Worm (Caenorhabditis elegans) whole organism, late embryonic: ENCODE results near the gene gbh-2.

Experiments used
- Y22D7AL.16 ChIP-seq: sonication (generic microtip); optimal IDR thresholded peaks from 2 replicates; lab custom pipeline; 2016; ENCODE audit warnings: missing genetic modification characterization, missing compliant biosample characterization
- fax-1 ChIP-seq: sonication (generic microtip); optimal IDR thresholded peaks from 2 replicates; lab custom pipeline; 2016; ENCODE audit warnings: missing genotype, missing genetic modification characterization, missing compliant biosample characterization
- fkh-10 ChIP-seq: fragments of 150-350 bp; optimal IDR thresholded peaks from 2 replicates; lab custom pipeline; 2014; ENCODE audit warnings: missing biosample characterization, missing genetic modification reagents, missing genetic modification characterization
- tbx-2 ChIP-seq: sonication (generic microtip); optimal IDR thresholded peaks from 2 replicates; lab custom pipeline; 2016; ENCODE audit warnings: missing genetic modification characterization, missing compliant biosample characterization

DNA sequence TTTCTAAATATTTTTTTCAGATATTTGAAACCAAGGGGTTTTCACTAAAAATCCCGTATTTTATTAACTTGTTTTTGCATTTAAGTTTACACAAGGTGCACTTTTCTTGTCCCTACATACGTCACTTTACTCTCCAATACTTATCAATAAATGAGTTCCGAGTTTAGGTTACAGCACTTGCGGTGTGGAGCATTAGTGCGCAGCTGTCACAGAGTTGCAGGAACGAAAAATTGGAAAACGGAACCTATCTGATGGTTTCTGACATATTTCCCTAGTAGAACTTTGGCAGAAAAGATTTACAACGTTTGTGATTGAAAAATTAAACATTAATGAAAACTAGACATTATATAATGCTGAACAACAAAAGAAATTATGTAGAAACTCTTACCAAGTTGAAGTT lies 12.5 kb downstream of the gbh-2 start:
- no peak for TF ChIP-seq fax-1 (tag; lab: Kevin White, UChicago)
- no peak for TF ChIP-seq Y22D7AL.16
- TF ChIP-seq tbx-2 (tag; lab: Kevin White, UChicago): no peak
- TF ChIP-seq fkh-10 (GFP tag; lab: Kevin White, UChicago): no peak
